Fruit fly (Drosophila melanogaster): ENCODE results near the gene CG5746.

Gene CG5746

dm6 chr3R:24295556-24296465 lies 52.8 kb downstream of the CG5746 start (continued):
- peak; percentile 75 for TF ChIP-seq mam (GFP tag; optimal IDR thresholded peaks at IDR 0.05)
- peak; percentile 49 for TF ChIP-seq CG10147 (GFP tag; optimal IDR thresholded peaks at IDR 0.05)
- no peak for TF ChIP-seq Hr39 (optimal IDR thresholded peaks at IDR 0.05)
- peak; percentile 76 for TF ChIP-seq CG11696 (GFP tag; IDR thresholded peaks at IDR 0.05)
- TF ChIP-seq CG10209 (GFP tag; optimal IDR thresholded peaks at IDR 0.05), result peak; percentile 84
- TF ChIP-seq dm (GFP tag; optimal IDR thresholded peaks at IDR 0.05), result peak; percentile 49
- TF ChIP-seq hbn (GFP tag; IDR thresholded peaks at IDR 0.05; ENCODE audit: partially characterized antibody), result no peak
- TF ChIP-seq ara (GFP tag; IDR thresholded peaks at IDR 0.05), result peak; percentile 87
- TF ChIP-seq ttk (GFP tag; IDR thresholded peaks at IDR 0.05), result peak; percentile 60
- peak in 1 of 2 experiments; percentile 7 for TF ChIP-seq crp (GFP tag; optimal IDR thresholded peaks at IDR 0.05)
- peak; percentile 69 for TF ChIP-seq vfl (GFP tag; optimal IDR thresholded peaks at IDR 0.05)
- no peak for TF ChIP-seq Stat92E (GFP tag; optimal IDR thresholded peaks at IDR 0.05)
- no peak for TF ChIP-seq pros (GFP tag; optimal IDR thresholded peaks at IDR 0.05)
- TF ChIP-seq Blimp-1 (GFP tag; optimal IDR thresholded peaks at IDR 0.05), result peak; percentile 64
- peak; percentile 91 for TF ChIP-seq CG34422 (GFP tag; IDR thresholded peaks at IDR 0.05)
- TF ChIP-seq luna (GFP tag; optimal IDR thresholded peaks at IDR 0.05), result no peak
- no peak for TF ChIP-seq cad (GFP tag; optimal IDR thresholded peaks at IDR 0.05)
- no peak for TF ChIP-seq lov (optimal IDR thresholded peaks at IDR 0.05)
- 0 out of 3 replicates have a peak, but pooled peaks have one; percentile 83 for TF ChIP-seq lov (GFP tag; IDR thresholded peaks at IDR 0.05)
- TF ChIP-seq en (GFP tag; optimal IDR thresholded peaks at IDR 0.05), result peak; percentile 34
- peak; percentile 87 for TF ChIP-seq unpg (GFP tag; optimal IDR thresholded peaks at IDR 0.05)
- no peak for TF ChIP-seq Ets97D (GFP tag; optimal IDR thresholded peaks at IDR 0.05)
- TF ChIP-seq fru (optimal IDR thresholded peaks at IDR 0.05), result no peak
- no peak for TF ChIP-seq CG6254 (GFP tag; optimal IDR thresholded peaks at IDR 0.05)
- TF ChIP-seq vvl (GFP tag; IDR thresholded peaks at IDR 0.05), result peak; percentile 89
- peak; percentile 59 for TF ChIP-seq HmgZ (tag; optimal IDR thresholded peaks at IDR 0.05)
- no peak for TF ChIP-seq hth (optimal IDR thresholded peaks at IDR 0.05)
- peak; percentile 68 for TF ChIP-seq gsb (GFP tag; IDR thresholded peaks at IDR 0.05)
- TF ChIP-seq danr (GFP tag; IDR thresholded peaks at IDR 0.05), result peak; percentile 71
- peak; percentile 49; the same call in 1 of the 3 replicates for TF ChIP-seq z (GFP tag; IDR thresholded peaks at IDR 0.05)
- peak; percentile 64 for TF ChIP-seq Atf3 (GFP tag; optimal IDR thresholded peaks at IDR 0.05)
- peak; percentile 65 for TF ChIP-seq CG8388 (GFP tag; optimal IDR thresholded peaks at IDR 0.05)
- TF ChIP-seq row (GFP tag; IDR thresholded peaks at IDR 0.05), result peak; percentile 87
- peak; percentile 30 to 82 for TF ChIP-seq chif (GFP tag; optimal IDR thresholded peaks at IDR 0.05)
- peak; percentile 68 for TF ChIP-seq CG13624 (GFP tag; optimal IDR thresholded peaks at IDR 0.05)
- peak; percentile 69; the same call in 2 of the 3 replicates for TF ChIP-seq CG11093 (GFP tag; IDR thresholded peaks at IDR 0.05)
- TF ChIP-seq disco-r (GFP tag; optimal IDR thresholded peaks at IDR 0.05), result peak; percentile 19
- no peak for TF ChIP-seq D (optimal IDR thresholded peaks at IDR 0.05)
- peak; percentile 45 for TF ChIP-seq D (GFP tag; optimal IDR thresholded peaks at IDR 0.05)
- TF ChIP-seq CG18011 (GFP tag; optimal IDR thresholded peaks at IDR 0.05), result peak; percentile 52
- TF ChIP-seq Optix (GFP tag; IDR thresholded peaks at IDR 0.05), result peak; percentile 58
- peak; percentile 18 for TF ChIP-seq run (tag; optimal IDR thresholded peaks at IDR 0.05)
- TF ChIP-seq Usf (GFP tag; optimal IDR thresholded peaks at IDR 0.05), result peak; percentile 58
- TF ChIP-seq CG14441 (GFP tag; IDR thresholded peaks at IDR 0.05), result peak; percentile 89
- peak; percentile 80 for TF ChIP-seq Dip3 (GFP tag; optimal IDR thresholded peaks at IDR 0.05)
- TF ChIP-seq twi (tag; optimal IDR thresholded peaks at IDR 0.05), result peak; percentile 53
- peak; percentile 71 for TF ChIP-seq Ssrp (tag; optimal IDR thresholded peaks at IDR 0.05)
- peak; percentile 64 for TF ChIP-seq jumu (GFP tag; optimal IDR thresholded peaks at IDR 0.05)
- peak; percentile 78 for TF ChIP-seq Hmr (GFP tag; optimal IDR thresholded peaks at IDR 0.05)
- peak; percentile 66 for TF ChIP-seq zen (tag; optimal IDR thresholded peaks at IDR 0.05)
